Fruit fly (Drosophila melanogaster) whole organism, embryonic: ENCODE results near the gene SmD2.

ENCODE experiments used
- Atf-2 ChIP-seq: fragments of 200-800 bp; sonication (Bioruptor generic); optimal IDR thresholded peaks from 2 replicates; lab custom pipeline; 2016; ENCODE audit warnings: missing biosample characterization, missing genetic modification characterization
- BEAF-32 ChIP-seq: fragments of 200-800 bp; sonication (Bioruptor generic); optimal IDR thresholded peaks from 3 replicates; lab custom pipeline; 2017; ENCODE audit warnings: missing biosample characterization, missing genetic modification characterization, mild to moderate bottlenecking, moderate library complexity, missing genetic modification reagents
- Bgb ChIP-seq: fragments of 200-800 bp; sonication (Bioruptor generic); IDR thresholded peaks from 2 replicates; pipeline ENCODE4 v1.3.6; 2022; ENCODE audit warnings: missing biosample characterization, missing genetic modification characterization; ENCODE audit not compliant: partially characterized antibody
- CG10959 ChIP-seq: fragments of 200-800 bp; sonication (Bioruptor generic); IDR thresholded peaks from 2 replicates; pipeline ENCODE4 v1.3.6; 2022; ENCODE audit warnings: missing biosample characterization, missing genetic modification characterization
- CG10979 ChIP-seq: fragments of 200-800 bp; sonication (Bioruptor generic); optimal IDR thresholded peaks from 2 replicates; lab custom pipeline; 2018; ENCODE audit warnings: missing biosample characterization, mild to moderate bottlenecking, missing genetic modification characterization, moderate library complexity
- CG12299 ChIP-seq: fragments of 200-800 bp; sonication (Bioruptor generic); optimal IDR thresholded peaks from 2 replicates; lab custom pipeline; 2018; ENCODE audit warnings: missing biosample characterization, mild to moderate bottlenecking, missing genetic modification characterization
- CG14050 ChIP-seq: fragments of 200-800 bp; sonication (Bioruptor generic); IDR thresholded peaks from 3 replicates; pipeline ENCODE4 v1.3.6; 2022; ENCODE audit warnings: missing biosample characterization, missing genetic modification characterization
- CG14710 ChIP-seq: fragments of 200-800 bp; sonication (Bioruptor generic); optimal IDR thresholded peaks from 3 replicates; lab custom pipeline; 2019; ENCODE audit warnings: missing biosample characterization, mild to moderate bottlenecking, missing genetic modification characterization, moderate library complexity
- CG14860 ChIP-seq: fragments of 200-800 bp; sonication (Bioruptor generic); IDR thresholded peaks from 3 replicates; pipeline ENCODE4 v1.3.6; 2022; ENCODE audit warnings: missing biosample characterization, missing genetic modification characterization; ENCODE audit not compliant: partially characterized antibody
- CG1529 ChIP-seq: fragments of 200-800 bp; sonication (Bioruptor generic); optimal IDR thresholded peaks from 3 replicates; lab custom pipeline; 2018; ENCODE audit warnings: missing biosample characterization, missing genetic modification characterization
- CG1792 ChIP-seq: fragments of 200-800 bp; sonication (Bioruptor generic); optimal IDR thresholded peaks from 2 replicates; lab custom pipeline; 2016; ENCODE audit warnings: missing biosample characterization, missing genetic modification characterization
- CG2120 ChIP-seq: fragments of 200-800 bp; sonication (Bioruptor generic); optimal IDR thresholded peaks from 3 replicates; lab custom pipeline; 2016; ENCODE audit warnings: missing biosample characterization, missing genetic modification characterization
- CG2678 ChIP-seq: fragments of 200-800 bp; sonication (Bioruptor generic); optimal IDR thresholded peaks from 3 replicates; lab custom pipeline; 2019; ENCODE audit warnings: missing biosample characterization, mild to moderate bottlenecking, missing genetic modification characterization, moderate library complexity
- CG30020 ChIP-seq: fragments of 200-800 bp; optimal IDR thresholded peaks from 2 replicates; lab custom pipeline; 2019; ENCODE audit warnings: missing biosample characterization, mild to moderate bottlenecking, missing genetic modification characterization, moderate library complexity
- CG31441 ChIP-seq: fragments of 200-800 bp; sonication (Bioruptor generic); IDR thresholded peaks from 2 replicates; pipeline ENCODE4 v1.3.6; 2022; ENCODE audit warnings: missing biosample characterization, missing genetic modification characterization
- CG42726 ChIP-seq: fragments of 200-800 bp; sonication (Bioruptor generic); IDR thresholded peaks from 2 replicates; pipeline ENCODE4 v1.3.6; 2022; ENCODE audit warnings: missing biosample characterization, missing genetic modification characterization; ENCODE audit not compliant: partially characterized antibody
- CG43689 ChIP-seq: fragments of 200-800 bp; sonication (Bioruptor generic); IDR thresholded peaks from 2 replicates; pipeline ENCODE4 v1.3.6; 2022; ENCODE audit warnings: missing biosample characterization, missing genetic modification characterization
- CG7786 ChIP-seq: fragments of 200-800 bp; sonication (Bioruptor generic); optimal IDR thresholded peaks from 2 replicates; lab custom pipeline; 2016; ENCODE audit warnings: missing biosample characterization, missing genetic modification characterization
- CG8089 ChIP-seq: fragments of 200-800 bp; sonication (Bioruptor generic); optimal IDR thresholded peaks from 3 replicates; lab custom pipeline; 2016; ENCODE audit warnings: missing biosample characterization, missing genetic modification characterization
- CG9797 ChIP-seq: fragments of 200-800 bp; sonication (Bioruptor generic); optimal IDR thresholded peaks from 3 replicates; lab custom pipeline; 2018; ENCODE audit warnings: missing biosample characterization, mild to moderate bottlenecking, missing genetic modification characterization
- D ChIP-seq, 2 experiments: fragments of 200-800 bp in 1 of 2; fragments of >200 bp in 1 of 2; sonication (Bioruptor generic) in 1 of 2; optimal IDR thresholded peaks; 2 replicates in 1 of 2; 3 replicates in 1 of 2; lab custom pipeline; 2017; ENCODE audit warnings: mild to moderate bottlenecking in 1 of 2, missing biosample characterization in 1 of 2, missing genetic modification characterization in 1 of 2, missing genetic modification reagents in 1 of 2
- Dip3 ChIP-seq: fragments of 200-800 bp; sonication (Bioruptor generic); optimal IDR thresholded peaks from 3 replicates; lab custom pipeline; 2016; ENCODE audit warnings: missing biosample characterization, missing genetic modification characterization
- Doc3 ChIP-seq: fragments of 200-800 bp; sonication (Bioruptor generic); IDR thresholded peaks from 3 replicates; pipeline ENCODE4 v1.3.6; 2022; ENCODE audit warnings: missing biosample characterization, missing genetic modification characterization; ENCODE audit not compliant: partially characterized antibody
- GATAe ChIP-seq: fragments of 200-800 bp; sonication (Bioruptor generic); conservative IDR thresholded peaks from 2 replicates; pipeline ENCODE4 v1.3.6; 2022; ENCODE audit warnings: missing biosample characterization, missing genetic modification characterization
- HmgZ ChIP-seq: fragments of 200-800 bp; sonication (Bioruptor generic); optimal IDR thresholded peaks from 2 replicates; lab custom pipeline; 2018; ENCODE audit warnings: missing biosample characterization, mild to moderate bottlenecking, missing genetic modification characterization
- Hmx ChIP-seq: fragments of 200-800 bp; sonication (Bioruptor generic); optimal IDR thresholded peaks from 2 replicates; lab custom pipeline; 2016; ENCODE audit warnings: missing biosample characterization, missing genetic modification characterization
- Lhr ChIP-seq: fragments of 200-800 bp; sonication (Bioruptor generic); optimal IDR thresholded peaks from 3 replicates; lab custom pipeline; 2017; ENCODE audit warnings: mild to moderate bottlenecking, missing biosample characterization, missing genetic modification reagents, missing genetic modification characterization
- Scr ChIP-seq: fragments of 200-800 bp; sonication (Bioruptor generic); IDR thresholded peaks from 2 replicates; pipeline ENCODE4 v1.3.6; 2022; ENCODE audit warnings: missing biosample characterization, missing genetic modification characterization; ENCODE audit not compliant: partially characterized antibody
- ato ChIP-seq: fragments of 200-800 bp; sonication (Bioruptor generic); IDR thresholded peaks from 2 replicates; pipeline ENCODE4 v1.3.6; 2022; ENCODE audit warnings: missing biosample characterization, missing genetic modification characterization; ENCODE audit not compliant: partially characterized antibody
- bbx ChIP-seq: fragments of 200-800 bp; sonication (Bioruptor generic); IDR thresholded peaks from 2 replicates; pipeline ENCODE4 v1.3.6; 2022; ENCODE audit warnings: missing biosample characterization, missing genetic modification characterization; ENCODE audit not compliant: partially characterized antibody
- emc ChIP-seq: fragments of 200-800 bp; sonication (Bioruptor generic); optimal IDR thresholded peaks from 2 replicates; lab custom pipeline; 2016; ENCODE audit warnings: missing biosample characterization, missing genetic modification characterization
- ewg ChIP-seq: fragments of 200-800 bp; sonication (Bioruptor generic); optimal IDR thresholded peaks from 3 replicates; lab custom pipeline; 2017; ENCODE audit warnings: mild to moderate bottlenecking, missing biosample characterization, missing genetic modification reagents, missing genetic modification characterization
- gem ChIP-seq: fragments of 200-800 bp; sonication (Bioruptor generic); optimal IDR thresholded peaks from 2 replicates; lab custom pipeline; 2019; ENCODE audit warnings: missing biosample characterization, mild to moderate bottlenecking, missing genetic modification characterization, moderate library complexity
- gfzf ChIP-seq: fragments of 200-800 bp; sonication (Bioruptor generic); optimal IDR thresholded peaks from 2 replicates; lab custom pipeline; 2016; ENCODE audit warnings: missing biosample characterization, mild to moderate bottlenecking, missing genetic modification characterization, moderate library complexity
- inv ChIP-seq: fragments of 200-800 bp; sonication (Bioruptor generic); IDR thresholded peaks from 2 replicates; pipeline ENCODE4 v1.3.6; 2022; ENCODE audit warnings: missing biosample characterization, missing genetic modification characterization; ENCODE audit not compliant: partially characterized antibody
- lola ChIP-seq, 3 experiments: fragments of >200 bp in 2 of 3; fragments of 200-800 bp in 1 of 3; sonication (Bioruptor generic) in 1 of 3; optimal IDR thresholded peaks; 2 replicates each; lab custom pipeline; 2017 to 2019; ENCODE audit warnings: missing biosample characterization in 3 of 3, missing genetic modification characterization in 3 of 3, mild to moderate bottlenecking in 1 of 3, moderate library complexity in 1 of 3
- mld ChIP-seq: fragments of 200-800 bp; sonication (Bioruptor generic); IDR thresholded peaks from 3 replicates; pipeline ENCODE4 v1.3.6; 2022; ENCODE audit warnings: missing biosample characterization, missing genetic modification characterization; ENCODE audit not compliant: partially characterized antibody
- nerfin-2 ChIP-seq: fragments of 200-800 bp; sonication (Bioruptor generic); IDR thresholded peaks from 2 replicates; pipeline ENCODE4 v1.3.6; 2022; ENCODE audit warnings: missing biosample characterization, missing genetic modification characterization; ENCODE audit not compliant: partially characterized antibody
- p53 ChIP-seq: fragments of 200-800 bp; sonication (Bioruptor generic); optimal IDR thresholded peaks from 2 replicates; lab custom pipeline; 2016; ENCODE audit warnings: missing biosample characterization, missing genetic modification characterization
- pan ChIP-seq, 4 experiments: fragments of >200 bp in 3 of 4; fragments of 200-800 bp in 1 of 4; sonication (Bioruptor generic) in 1 of 4; optimal IDR thresholded peaks in 3 of 4; IDR thresholded peaks in 1 of 4; 2 replicates each; pipeline versions ENCODE4 v1.3.6 to Lab custom; 2017 to 2022; ENCODE audit warnings: missing biosample characterization in 2 of 4, missing genetic modification characterization in 2 of 4, mixed read lengths in 1 of 4
- schlank ChIP-seq: fragments of 200-800 bp; sonication (Bioruptor generic); optimal IDR thresholded peaks from 2 replicates; lab custom pipeline; 2018; ENCODE audit warnings: missing biosample characterization, mild to moderate bottlenecking, missing genetic modification characterization
- sens ChIP-seq: fragments of 200-800 bp; sonication (Bioruptor generic); peaks from one replicate; lab custom pipeline; 2016; ENCODE audit warnings: missing biosample characterization, missing genetic modification characterization
- slbo ChIP-seq: fragments of 200-800 bp; sonication (Bioruptor generic); IDR thresholded peaks from 2 replicates; pipeline ENCODE4 v1.3.6; 2022; ENCODE audit warnings: missing biosample characterization, missing genetic modification characterization
- stwl ChIP-seq: fragments of 200-800 bp; sonication (Bioruptor generic); optimal IDR thresholded peaks from 3 replicates; lab custom pipeline; 2018; ENCODE audit warnings: missing biosample characterization, mild to moderate bottlenecking, missing genetic modification characterization, moderate library complexity
- unc-4 ChIP-seq: fragments of 200-800 bp; sonication (Bioruptor generic); IDR thresholded peaks from 2 replicates; pipeline ENCODE4 v1.3.6; 2022; ENCODE audit warnings: missing biosample characterization, missing genetic modification characterization; ENCODE audit not compliant: partially characterized antibody
- zen2 ChIP-seq: fragments of 200-800 bp; sonication (Bioruptor generic); IDR thresholded peaks from 3 replicates; pipeline ENCODE4 v1.3.6; 2022; ENCODE audit warnings: missing biosample characterization, missing genetic modification characterization; ENCODE audit not compliant: partially characterized antibody
- zfh2 ChIP-seq: fragments of 200-800 bp; sonication (Bioruptor generic); optimal IDR thresholded peaks from 2 replicates; lab custom pipeline; 2016; ENCODE audit warnings: missing biosample characterization, missing genetic modification characterization

The SmD2 gene

dm6 chr3R:6350755-6351154 is 5.0 kb upstream of the SmD2 start, which contains the start of gene Pak (continued):
- peak; percentile 45; the same call in 1 of the 2 replicates for TF ChIP-seq CG31441 (GFP tag; lab: Robert Waterston, UW)
- peak; percentile 95 for TF ChIP-seq BEAF-32 (GFP tag; lab: Kevin White, UChicago)
- TF ChIP-seq sens (GFP tag; lab: Kevin White, UChicago), result peak; percentile 80
- TF ChIP-seq unc-4 (GFP tag; lab: Robert Waterston, UW), result peak; percentile 94
- TF ChIP-seq schlank (tag; lab: Kevin White, UChicago), result no peak
- TF ChIP-seq zen2 (GFP tag; lab: Robert Waterston, UW), result peak; percentile 90
- peak; percentile 93 for TF ChIP-seq Scr (GFP tag; lab: Robert Waterston, UW)
- TF ChIP-seq mld, result peak; percentile 93
- peak; percentile 93 for TF ChIP-seq bbx (GFP tag; lab: Robert Waterston, UW)
- TF ChIP-seq CG14710 (tag; lab: Kevin White, UChicago), result peak; percentile 43
- peak; percentile 93 for TF ChIP-seq ato (GFP tag; lab: Robert Waterston, UW)
- TF ChIP-seq CG1529 (GFP tag; lab: Kevin White, UChicago), result peak; percentile 16
- peak; percentile 70 for TF ChIP-seq stwl (tag; lab: Kevin White, UChicago)
- no peak for TF ChIP-seq CG12299 (tag; lab: Kevin White, UChicago)
- peak; percentile 82 for TF ChIP-seq nerfin-2 (GFP tag; lab: Robert Waterston, UW)
- peak; percentile 96 for TF ChIP-seq Bgb
- TF ChIP-seq CG30020 (tag; lab: Kevin White, UChicago), result peak; percentile 57
- peak; percentile 7 for TF ChIP-seq zfh2 (GFP tag; lab: Kevin White, UChicago)
- no peak for TF ChIP-seq CG1792
- TF ChIP-seq CG2120 (GFP tag; lab: Kevin White, UChicago), result peak; percentile 26
- peak; percentile 95 for TF ChIP-seq CG42726
- TF ChIP-seq HmgZ (tag; lab: Kevin White, UChicago), result peak; percentile 33
- TF ChIP-seq slbo (GFP tag; lab: Robert Waterston, UW), result peak; percentile 33; the same call in 1 of the 2 replicates
- peak; percentile 56 for TF ChIP-seq gfzf (GFP tag; lab: Kevin White, UChicago)
- peak; percentile 91 for TF ChIP-seq Doc3 (GFP tag; lab: Robert Waterston, UW)
- no peak for TF ChIP-seq D (optimal IDR thresholded peaks at IDR 0.05; lab: Kevin White, UChicago)
- no peak for TF ChIP-seq D (GFP tag; optimal IDR thresholded peaks at IDR 0.05; lab: Kevin White, UChicago)
- TF ChIP-seq CG14860, result peak; percentile 86
- TF ChIP-seq CG10959 (GFP tag; lab: Robert Waterston, UW), result no peak

DNA sequence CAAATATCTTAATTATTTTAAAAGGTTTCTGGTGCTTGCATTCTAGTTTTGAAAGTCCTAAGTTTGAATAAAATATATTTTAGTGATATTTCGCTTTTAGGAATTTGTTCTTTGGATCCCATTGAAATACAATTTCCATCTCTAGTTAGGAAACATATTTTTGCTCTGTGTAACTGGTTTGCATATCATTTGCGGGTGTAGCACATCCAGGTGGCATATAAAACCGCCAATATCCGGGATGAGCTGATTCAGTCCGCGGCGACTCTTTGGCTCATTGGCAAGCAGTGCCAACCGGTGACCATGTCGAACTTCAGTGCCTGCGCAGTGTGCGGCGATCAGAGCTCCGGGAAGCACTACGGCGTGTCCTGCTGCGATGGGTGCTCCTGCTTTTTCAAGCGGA is 3.2 kb upstream of the SmD2 start, which contains the start of gene Hr83:
Hr83 (plus strand) TSS at position 301 of the 400 bp plus-strand sequence.
- TF ChIP-seq Dip3 (GFP tag; lab: Kevin White, UChicago), result no peak
- no peak for TF ChIP-seq ato (GFP tag; lab: Robert Waterston, UW)
- TF ChIP-seq pan (optimal IDR thresholded peaks at IDR 0.05; lab: Kevin White, UChicago), result no peak
- no peak for TF ChIP-seq pan (GFP tag; optimal IDR thresholded peaks at IDR 0.05 in 1 of 2, IDR thresholded peaks at IDR 0.05 in 1 of 2)
- no peak for TF ChIP-seq emc (GFP tag; lab: Kevin White, UChicago)
- no peak for TF ChIP-seq lola (GFP tag; optimal IDR thresholded peaks at IDR 0.05; lab: Kevin White, UChicago)
- no peak for TF ChIP-seq p53
- TF ChIP-seq Lhr (GFP tag; lab: Kevin White, UChicago), result no peak
- peak; percentile 19 for TF ChIP-seq gem
- TF ChIP-seq CG8089 (GFP tag; lab: Kevin White, UChicago), result no peak
- 0 out of 2 replicates have a peak, but pooled peaks have one; percentile 12 for TF ChIP-seq inv (GFP tag; lab: Robert Waterston, UW)
- no peak for TF ChIP-seq bbx (GFP tag; lab: Robert Waterston, UW)
- no peak for TF ChIP-seq Hmx
- no peak for TF ChIP-seq CG9797 (GFP tag; lab: Kevin White, UChicago)
- TF ChIP-seq CG10979 (tag; lab: Kevin White, UChicago), result peak; percentile 6
- TF ChIP-seq CG7786 (GFP tag; lab: Kevin White, UChicago), result no peak
- TF ChIP-seq ewg (GFP tag; lab: Kevin White, UChicago), result no peak
- TF ChIP-seq CG2678 (tag; lab: Kevin White, UChicago), result no peak
- TF ChIP-seq CG42726, result no peak
- no peak for TF ChIP-seq GATAe (GFP tag; lab: Robert Waterston, UW)
- TF ChIP-seq CG43689 (GFP tag; lab: Robert Waterston, UW), result no peak
- no peak for TF ChIP-seq CG14050 (GFP tag; lab: Robert Waterston, UW)
- no peak for TF ChIP-seq Atf-2 (GFP tag; lab: Kevin White, UChicago)
